Fruit fly (Drosophila melanogaster) S2 (cell line): ENCODE data around the gene CG13310.

ENCODE experiments used
- CG8478 ChIP-seq: fragments of >200 bp; optimal IDR thresholded peaks from 2 replicates; lab custom pipeline; 2018
- CTCF ChIP-seq, 2 experiments: fragments of >200 bp; optimal IDR thresholded peaks; 2 replicates each; lab custom pipeline; 2018

dm6 chr3L:8787701-8788100 lies 12.6 kb downstream of the CG13310 start:
- TF ChIP-seq CG8478 (lab: Kevin White, UChicago) (no peak), CTCF (optimal IDR thresholded peaks at IDR 0.05; lab: Kevin White, UChicago) (no peak)
